Fruit fly (Drosophila melanogaster) whole organism, prepupa: ENCODE measurements around the gene Tmf.
A peak's percentile ranks its signal among the peaks of the same experiment; 100 is the strongest.

Experiments used
- CG10631 ChIP-seq: fragments of 200-800 bp; sonication (Bioruptor generic); optimal IDR thresholded peaks from 2 replicates; lab custom pipeline; 2016; ENCODE audit warnings: missing biosample characterization, missing genetic modification characterization
- CG10669 ChIP-seq: fragments of 200-800 bp; sonication (Bioruptor generic); optimal IDR thresholded peaks from 3 replicates; lab custom pipeline; 2018; ENCODE audit warnings: missing biosample characterization, mild to moderate bottlenecking, missing genetic modification characterization, moderate library complexity
- CG11762 ChIP-seq: fragments of 200-800 bp; sonication (Bioruptor generic); optimal IDR thresholded peaks from 3 replicates; lab custom pipeline; 2016; ENCODE audit warnings: missing biosample characterization, missing genetic modification characterization; ENCODE audit not compliant: insufficient read depth
- CG11902 ChIP-seq: fragments of 200-800 bp; sonication (Bioruptor generic); optimal IDR thresholded peaks from 3 replicates; lab custom pipeline; 2016; ENCODE audit warnings: missing biosample characterization, missing genetic modification characterization
- CG15336 ChIP-seq: fragments of 200-800 bp; sonication (Bioruptor generic); IDR thresholded peaks from 2 replicates; pipeline ENCODE4 v1.3.6; 2022; ENCODE audit warnings: missing biosample characterization, missing genetic modification characterization
- CG1621 ChIP-seq: fragments of 200-800 bp; sonication (Bioruptor generic); optimal IDR thresholded peaks from 3 replicates; lab custom pipeline; 2018; ENCODE audit warnings: missing biosample characterization, mild to moderate bottlenecking, missing genetic modification characterization
- CG16779 ChIP-seq: fragments of 200-800 bp; sonication (Bioruptor generic); optimal IDR thresholded peaks from 3 replicates; lab custom pipeline; 2017; ENCODE audit warnings: missing biosample characterization, mild to moderate bottlenecking, missing genetic modification characterization
- CG31627 ChIP-seq: fragments of 200-800 bp; sonication (Bioruptor generic); optimal IDR thresholded peaks from 3 replicates; lab custom pipeline; 2016; ENCODE audit warnings: missing biosample characterization, missing genetic modification characterization
- CG32006 ChIP-seq: fragments of 200-800 bp; sonication (Bioruptor generic); optimal IDR thresholded peaks from 3 replicates; lab custom pipeline; 2017; ENCODE audit warnings: missing biosample characterization, mild to moderate bottlenecking, missing genetic modification characterization
- CG3919 ChIP-seq: fragments of 200-800 bp; sonication (Bioruptor generic); optimal IDR thresholded peaks from 3 replicates; lab custom pipeline; 2016; ENCODE audit warnings: missing biosample characterization, missing genetic modification characterization
- CG4318 ChIP-seq: fragments of 200-800 bp; sonication (Bioruptor generic); optimal IDR thresholded peaks from 3 replicates; lab custom pipeline; 2017; ENCODE audit warnings: missing biosample characterization, mild to moderate bottlenecking, missing genetic modification characterization
- CG6276 ChIP-seq: fragments of 200-800 bp; sonication (Bioruptor generic); optimal IDR thresholded peaks from 2 replicates; lab custom pipeline; 2017; ENCODE audit warnings: missing biosample characterization, mild to moderate bottlenecking, missing genetic modification characterization
- CG6808 ChIP-seq: fragments of 200-800 bp; sonication (Bioruptor generic); optimal IDR thresholded peaks from 3 replicates; lab custom pipeline; 2017; ENCODE audit warnings: missing biosample characterization, missing genetic modification characterization, mild to moderate bottlenecking, moderate library complexity, missing genetic modification reagents
- CG6854 ChIP-seq: fragments of 200-800 bp; sonication (Bioruptor generic); optimal IDR thresholded peaks from 2 replicates; lab custom pipeline; 2017; ENCODE audit warnings: missing biosample characterization, mild to moderate bottlenecking, missing genetic modification characterization
- CG7368 ChIP-seq: fragments of 200-800 bp; sonication (Bioruptor generic); optimal IDR thresholded peaks from 3 replicates; lab custom pipeline; 2016; ENCODE audit warnings: missing biosample characterization, missing genetic modification characterization
- CG8119 ChIP-seq: fragments of 200-800 bp; sonication (Bioruptor generic); IDR thresholded peaks from 3 replicates; pipeline ENCODE4 v1.3.6; 2022; ENCODE audit warnings: missing biosample characterization, missing genetic modification characterization
- CG8319 ChIP-seq: fragments of 200-800 bp; sonication (Bioruptor generic); optimal IDR thresholded peaks from 3 replicates; lab custom pipeline; 2016; ENCODE audit warnings: missing biosample characterization, missing genetic modification characterization
- CG8632 ChIP-seq: fragments of 200-800 bp; sonication (Bioruptor generic); optimal IDR thresholded peaks from 3 replicates; lab custom pipeline; 2016; ENCODE audit warnings: missing biosample characterization, missing genetic modification characterization
- CG9139 ChIP-seq: fragments of 200-800 bp; sonication (Bioruptor generic); optimal IDR thresholded peaks from 3 replicates; lab custom pipeline; 2017; ENCODE audit warnings: missing biosample characterization, mild to moderate bottlenecking, missing genetic modification characterization
- Eip75B ChIP-seq: fragments of 200-800 bp; sonication (Bioruptor generic); optimal IDR thresholded peaks from 3 replicates; lab custom pipeline; 2016; ENCODE audit warnings: missing biosample characterization, missing genetic modification characterization
- Eip78C ChIP-seq: fragments of 200-800 bp; sonication (Bioruptor generic); peaks from one replicate; lab custom pipeline; 2016; ENCODE audit warnings: missing biosample characterization, missing genetic modification characterization
- Eip93F ChIP-seq: fragments of 200-800 bp; sonication (Bioruptor generic); optimal IDR thresholded peaks from 2 replicates; lab custom pipeline; 2016; ENCODE audit warnings: missing biosample characterization, mild to moderate bottlenecking, missing genetic modification characterization
- Ets96B ChIP-seq: fragments of 200-800 bp; optimal IDR thresholded peaks from 2 replicates; lab custom pipeline; 2019; ENCODE audit warnings: missing biosample characterization, mild to moderate bottlenecking, missing genetic modification characterization, moderate library complexity
- Hr38 ChIP-seq: sonication (Bioruptor generic); optimal IDR thresholded peaks from 2 replicates; lab custom pipeline; 2016; ENCODE audit warnings: missing biosample characterization, missing genetic modification characterization
- Hr4 ChIP-seq: fragments of 200-800 bp; sonication (Bioruptor generic); optimal IDR thresholded peaks from 3 replicates; lab custom pipeline; 2016; ENCODE audit warnings: missing biosample characterization, missing genetic modification characterization
- Lpt ChIP-seq: fragments of 200-800 bp; sonication (Bioruptor generic); optimal IDR thresholded peaks from 3 replicates; lab custom pipeline; 2016; ENCODE audit warnings: missing biosample characterization, missing genetic modification characterization
- Met ChIP-seq: fragments of 200-800 bp; sonication (Bioruptor generic); optimal IDR thresholded peaks from 3 replicates; lab custom pipeline; 2016; ENCODE audit warnings: missing biosample characterization, missing genetic modification characterization
- OdsH ChIP-seq: fragments of 200-800 bp; sonication (Bioruptor generic); optimal IDR thresholded peaks from 3 replicates; lab custom pipeline; 2016; ENCODE audit warnings: missing biosample characterization, missing genetic modification characterization
- Smox ChIP-seq: fragments of 200-800 bp; sonication (Bioruptor generic); optimal IDR thresholded peaks from 3 replicates; lab custom pipeline; 2016; ENCODE audit warnings: missing biosample characterization, missing genetic modification characterization
- Sox102F ChIP-seq: fragments of 200-800 bp; sonication (Bioruptor generic); optimal IDR thresholded peaks from 2 replicates; lab custom pipeline; 2016; ENCODE audit warnings: missing biosample characterization, mild to moderate bottlenecking, missing genetic modification characterization
- Sox14 ChIP-seq: fragments of 200-800 bp; sonication (Bioruptor generic); optimal IDR thresholded peaks from 3 replicates; lab custom pipeline; 2016; ENCODE audit warnings: missing biosample characterization, missing genetic modification characterization
- Sox15 ChIP-seq: fragments of 200-800 bp; sonication (Bioruptor generic); optimal IDR thresholded peaks from 3 replicates; lab custom pipeline; 2016; ENCODE audit warnings: missing biosample characterization, missing genetic modification characterization
- achi ChIP-seq: fragments of 200-800 bp; sonication (Bioruptor generic); optimal IDR thresholded peaks from 3 replicates; lab custom pipeline; 2016; ENCODE audit warnings: missing biosample characterization, missing genetic modification characterization
- acj6 ChIP-seq: fragments of 200-800 bp; sonication (Bioruptor generic); optimal IDR thresholded peaks from 3 replicates; lab custom pipeline; 2016; ENCODE audit warnings: missing biosample characterization, missing genetic modification characterization
- dac ChIP-seq: fragments of 200-800 bp; sonication (Bioruptor generic); optimal IDR thresholded peaks from 2 replicates; lab custom pipeline; 2017; ENCODE audit warnings: missing biosample characterization, mild to moderate bottlenecking, missing genetic modification characterization
- dsx ChIP-seq: fragments of 200-800 bp; optimal IDR thresholded peaks from 3 replicates; lab custom pipeline; 2019; ENCODE audit warnings: missing biosample characterization, mild to moderate bottlenecking, missing genetic modification characterization, moderate library complexity; ENCODE audit not compliant: poor library complexity, severe bottlenecking
- eg ChIP-seq: fragments of 200-800 bp; sonication (Bioruptor generic); IDR thresholded peaks from 3 replicates; pipeline ENCODE4 v1.3.6; 2022; ENCODE audit warnings: missing biosample characterization, missing genetic modification characterization
- esn ChIP-seq: fragments of 200-800 bp; sonication (Bioruptor generic); optimal IDR thresholded peaks from 2 replicates; lab custom pipeline; 2016; ENCODE audit warnings: missing biosample characterization, mild to moderate bottlenecking, missing genetic modification characterization, moderate library complexity
- fd59A ChIP-seq: fragments of 200-800 bp; sonication (Bioruptor generic); optimal IDR thresholded peaks from 2 replicates; lab custom pipeline; 2017; ENCODE audit warnings: missing biosample characterization, mild to moderate bottlenecking, missing genetic modification characterization, missing genetic modification reagents
- fd85E ChIP-seq: fragments of 200-800 bp; sonication (Bioruptor generic); optimal IDR thresholded peaks from 3 replicates; lab custom pipeline; 2016; ENCODE audit warnings: missing biosample characterization, missing genetic modification characterization
- fkh ChIP-seq: fragments of 200-800 bp; sonication (Bioruptor generic); optimal IDR thresholded peaks from 3 replicates; lab custom pipeline; 2017; ENCODE audit warnings: missing biosample characterization, mild to moderate bottlenecking, missing genetic modification characterization, moderate library complexity
- lz ChIP-seq: fragments of 200-800 bp; sonication (Bioruptor generic); optimal IDR thresholded peaks from 3 replicates; lab custom pipeline; 2016; ENCODE audit warnings: missing biosample characterization, missing genetic modification characterization
- net ChIP-seq: fragments of 200-800 bp; sonication (Bioruptor generic); optimal IDR thresholded peaks from 3 replicates; lab custom pipeline; 2016; ENCODE audit warnings: missing biosample characterization, missing genetic modification characterization
- spab ChIP-seq: fragments of 200-800 bp; sonication (Bioruptor generic); optimal IDR thresholded peaks from 2 replicates; lab custom pipeline; 2017; ENCODE audit warnings: missing biosample characterization, mild to moderate bottlenecking, missing genetic modification characterization, missing genetic modification reagents
- ss ChIP-seq, 2 experiments: fragments of 200-800 bp; sonication (Bioruptor generic); optimal IDR thresholded peaks; 2 replicates in 1 of 2; 3 replicates in 1 of 2; lab custom pipeline; 2017 to 2018; ENCODE audit warnings: mild to moderate bottlenecking in 2 of 2, missing biosample characterization in 2 of 2, missing genetic modification characterization in 2 of 2, moderate library complexity in 1 of 2
- svp ChIP-seq: fragments of 200-800 bp; sonication (Bioruptor generic); peaks from one replicate; lab custom pipeline; 2016; ENCODE audit warnings: missing biosample characterization, missing genetic modification characterization
- topi ChIP-seq: fragments of 200-800 bp; sonication (Bioruptor generic); optimal IDR thresholded peaks from 3 replicates; lab custom pipeline; 2016; ENCODE audit warnings: missing biosample characterization, missing genetic modification characterization

Tmf gene

DNA sequence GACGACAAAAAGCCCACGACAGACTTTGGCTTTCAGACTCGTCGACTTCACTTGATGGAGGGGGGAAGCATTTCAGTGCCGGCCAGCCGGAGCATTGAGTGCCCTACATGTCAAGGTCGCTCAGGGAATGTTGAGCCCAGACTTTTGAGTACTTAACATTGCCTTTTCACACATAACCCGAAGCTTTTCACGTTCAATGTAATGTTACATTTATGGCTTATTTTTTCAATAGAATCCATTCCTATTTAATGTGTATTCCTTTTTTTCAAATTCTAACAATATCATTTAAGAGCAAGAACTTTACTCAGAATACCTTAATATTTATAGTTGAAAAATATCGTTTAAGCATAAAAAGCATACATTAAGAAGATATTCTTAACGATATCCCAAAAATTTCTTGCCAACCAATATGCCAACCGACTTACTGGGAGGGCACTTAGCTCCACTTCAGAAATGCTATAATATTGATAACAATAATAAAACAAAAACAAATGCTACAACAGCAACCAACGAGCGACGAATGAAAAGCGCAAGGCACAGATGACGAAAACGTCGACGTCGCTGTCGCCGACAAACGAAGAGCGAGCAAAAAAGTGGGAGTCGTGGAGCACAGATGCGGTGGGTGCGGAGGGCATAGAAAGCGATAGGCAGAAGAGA is 15.7 kb downstream of the Tmf start (continued):
- TF ChIP-seq CG10631 (GFP tag; lab: Kevin White, UChicago) (peak; percentile 45), CG9139 (peak; percentile 31), CG8632 (GFP tag; lab: Kevin White, UChicago) (peak; percentile 24), Eip93F (GFP tag; lab: Kevin White, UChicago) (no peak), Sox15 (no peak), CG11762 (GFP tag; lab: Kevin White, UChicago) (peak; percentile 67), Hr4 (peak; percentile 87), fkh (GFP tag; lab: Kevin White, UChicago) (no peak), CG11902 (GFP tag; lab: Kevin White, UChicago) (peak; percentile 82)

DNA sequence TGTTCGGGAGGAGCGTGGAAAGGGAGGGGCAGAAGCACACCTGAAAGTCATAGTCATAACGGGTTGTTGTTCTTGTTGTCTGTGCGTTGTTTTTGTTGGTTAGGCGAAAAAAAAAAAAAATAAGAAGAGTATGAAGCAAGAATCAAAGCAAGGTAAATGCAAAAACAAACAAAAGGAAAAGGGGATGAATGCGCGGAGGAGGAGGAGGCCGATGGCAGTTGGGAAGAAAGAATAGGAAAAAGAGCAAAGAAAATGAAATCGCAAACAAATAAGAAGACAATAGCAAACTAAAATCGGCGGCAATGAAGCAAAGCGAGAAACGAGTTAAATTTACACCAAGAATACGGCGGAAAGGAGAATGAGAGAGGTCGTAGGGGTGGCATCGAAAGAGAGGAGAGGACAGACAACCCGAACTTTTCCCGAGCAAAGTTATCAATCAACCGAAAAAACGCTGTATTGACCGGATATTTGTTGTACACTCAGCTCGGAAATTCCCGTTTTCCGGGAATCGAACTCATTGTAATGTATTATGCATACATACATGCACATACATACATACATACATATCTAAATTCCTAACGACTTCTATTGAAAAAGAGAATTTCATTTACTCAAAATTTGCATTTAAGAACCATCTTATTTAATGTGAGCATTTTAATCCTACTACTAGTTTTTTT is 16.4 kb downstream of the Tmf start:
- TF ChIP-seq CG8319 (no peak), Eip78C (GFP tag; lab: Kevin White, UChicago) (no peak), Eip93F (GFP tag; lab: Kevin White, UChicago) (no peak), CG1621 (tag; lab: Kevin White, UChicago) (no peak), CG6854 (GFP tag; lab: Kevin White, UChicago) (no peak), CG4318 (GFP tag; lab: Kevin White, UChicago) (no peak), Smox (GFP tag; lab: Kevin White, UChicago) (no peak), CG11762 (GFP tag; lab: Kevin White, UChicago) (no peak), Ets96B (tag; lab: Kevin White, UChicago) (no peak), ss (GFP tag; optimal IDR thresholded peaks at IDR 0.05; lab: Kevin White, UChicago) (peak; percentile 10 to 32), Hr38 (no peak), CG16779 (tag; lab: Kevin White, UChicago) (no peak), esn (GFP tag; lab: Kevin White, UChicago) (no peak), CG6808 (GFP tag; lab: Kevin White, UChicago) (no peak), Sox15 (no peak), fd59A (GFP tag; lab: Kevin White, UChicago) (no peak), acj6 (GFP tag; lab: Kevin White, UChicago) (no peak), dsx (no peak), net (GFP tag; lab: Kevin White, UChicago) (no peak), achi (GFP tag; lab: Kevin White, UChicago) (no peak), CG6276 (no peak), OdsH (GFP tag; lab: Kevin White, UChicago) (no peak), CG10669 (GFP tag; lab: Kevin White, UChicago) (no peak), CG31627 (GFP tag; lab: Kevin White, UChicago) (no peak), CG3919 (no peak), fd85E (GFP tag; lab: Kevin White, UChicago) (no peak), CG32006 (peak; percentile 20), fkh (GFP tag; lab: Kevin White, UChicago) (peak; percentile 44), lz (GFP tag; lab: Kevin White, UChicago) (no peak), svp (GFP tag; lab: Kevin White, UChicago) (no peak), spab (GFP tag; lab: Kevin White, UChicago) (no peak), CG15336 (0 out of 2 replicates have a peak, but pooled peaks have one; percentile 13), Eip75B (GFP tag; lab: Kevin White, UChicago) (no peak), Sox14 (GFP tag; lab: Kevin White, UChicago) (no peak), Met (GFP tag; lab: Kevin White, UChicago) (no peak), Lpt (GFP tag; lab: Kevin White, UChicago) (no peak), eg (GFP tag; lab: Robert Waterston, UW) (no peak), CG10631 (GFP tag; lab: Kevin White, UChicago) (no peak), dac (GFP tag; lab: Kevin White, UChicago) (no peak), CG8119 (peak; percentile 58; the same call in 2 of the 3 replicates), Hr4 (peak; percentile 46), topi (GFP tag; lab: Kevin White, UChicago) (no peak), Sox102F (GFP tag; lab: Kevin White, UChicago) (no peak), CG7368 (GFP tag; lab: Kevin White, UChicago) (no peak)
